Fruit fly (Drosophila melanogaster) whole organism, embryonic: ENCODE data around the gene Cdc7.

Experiments used
- CG14860 ChIP-seq: fragments of 200-800 bp; sonication (Bioruptor generic); IDR thresholded peaks from 3 replicates; pipeline ENCODE4 v1.3.6; 2022; ENCODE audit warnings: missing biosample characterization, missing genetic modification characterization; ENCODE audit not compliant: partially characterized antibody
- CG15269 ChIP-seq: fragments of 200-800 bp; sonication (Bioruptor generic); optimal IDR thresholded peaks from 2 replicates; lab custom pipeline; 2018; ENCODE audit warnings: missing biosample characterization, mild to moderate bottlenecking, missing genetic modification characterization, moderate library complexity
- CG15514 ChIP-seq: fragments of 200-800 bp; sonication (Bioruptor generic); optimal IDR thresholded peaks from 3 replicates; lab custom pipeline; 2017; ENCODE audit warnings: missing biosample characterization, missing genetic modification characterization, mild to moderate bottlenecking, moderate library complexity, missing genetic modification reagents
- Jarid2 ChIP-seq: fragments of 200-800 bp; sonication (Bioruptor generic); optimal IDR thresholded peaks from 3 replicates; lab custom pipeline; 2017; ENCODE audit warnings: mild to moderate bottlenecking, missing biosample characterization, missing genetic modification reagents, missing genetic modification characterization
- hkb ChIP-seq, 2 experiments: fragments of 200-800 bp in 1 of 2; fragments of >200 bp in 1 of 2; sonication (Bioruptor generic) in 1 of 2; IDR thresholded peaks in 1 of 2; optimal IDR thresholded peaks in 1 of 2; 2 replicates each; pipeline versions ENCODE4 v1.3.6 to Lab custom; 2017 to 2022; ENCODE audit warnings: missing biosample characterization in 1 of 2, missing genetic modification characterization in 1 of 2
- sens ChIP-seq: fragments of 200-800 bp; sonication (Bioruptor generic); peaks from one replicate; lab custom pipeline; 2016; ENCODE audit warnings: missing biosample characterization, missing genetic modification characterization
- wek ChIP-seq: fragments of 200-800 bp; sonication (Bioruptor generic); optimal IDR thresholded peaks from 3 replicates; lab custom pipeline; 2018; ENCODE audit warnings: missing biosample characterization, mild to moderate bottlenecking, missing genetic modification characterization, moderate library complexity

dm6 chrX:6661880-6662279 lies 7.5 kb downstream of the Cdc7 start:
- no peak for TF ChIP-seq wek (GFP tag; lab: Kevin White, UChicago)
- peak; percentile 73 for TF ChIP-seq sens (GFP tag; lab: Kevin White, UChicago)
- TF ChIP-seq CG14860 (GFP tag; lab: Robert Waterston, UW), result no peak
- no peak for TF ChIP-seq hkb (optimal IDR thresholded peaks at IDR 0.05; lab: Kevin White, UChicago)
- no peak for TF ChIP-seq hkb (GFP tag; IDR thresholded peaks at IDR 0.05; lab: Robert Waterston, UW)
- no peak for TF ChIP-seq Jarid2
- no peak for TF ChIP-seq CG15269 (tag; lab: Kevin White, UChicago)
- no peak for TF ChIP-seq CG15514
